Fruit fly (Drosophila melanogaster) whole organism, wandering third instar larva: ENCODE results near the gene SP555.

ENCODE experiments used
- Hr78 ChIP-seq: fragments of >200 bp; optimal IDR thresholded peaks from 2 replicates; lab custom pipeline; 2017; ENCODE audit warnings: missing biosample characterization, missing genetic modification characterization
- OdsH ChIP-seq: fragments of 200-800 bp; sonication (Bioruptor generic); optimal IDR thresholded peaks from 2 replicates; lab custom pipeline; 2016; ENCODE audit warnings: missing biosample characterization, mild to moderate bottlenecking, missing genetic modification characterization
- dmrt93B ChIP-seq: fragments of 200-800 bp; sonication (Bioruptor generic); optimal IDR thresholded peaks from 2 replicates; lab custom pipeline; 2018; ENCODE audit warnings: missing biosample characterization, mild to moderate bottlenecking, missing genetic modification characterization
- fru ChIP-seq: fragments of 200-800 bp; sonication (Bioruptor generic); optimal IDR thresholded peaks from 3 replicates; lab custom pipeline; 2016; ENCODE audit warnings: missing biosample characterization, mild to moderate bottlenecking, missing genetic modification characterization
- h ChIP-seq: fragments of 200-800 bp; sonication (Bioruptor generic); optimal IDR thresholded peaks from 3 replicates; lab custom pipeline; 2016; ENCODE audit warnings: missing biosample characterization, mild to moderate bottlenecking, missing genetic modification characterization
- pan ChIP-seq: fragments of >200 bp; optimal IDR thresholded peaks from 2 replicates; lab custom pipeline; 2017
- psq ChIP-seq: fragments of 200-800 bp; sonication (Bioruptor generic); optimal IDR thresholded peaks from 3 replicates; lab custom pipeline; 2017; ENCODE audit warnings: missing biosample characterization, mild to moderate bottlenecking, missing genetic modification characterization, moderate library complexity
- sv ChIP-seq: fragments of 200-800 bp; sonication (Bioruptor generic); optimal IDR thresholded peaks from 3 replicates; lab custom pipeline; 2016; ENCODE audit warnings: missing biosample characterization, missing genetic modification characterization
- usp ChIP-seq: fragments of >200 bp; optimal IDR thresholded peaks from 2 replicates; lab custom pipeline; 2017; ENCODE audit warnings: missing biosample characterization, missing genetic modification characterization
- woc ChIP-seq: sonication (Bioruptor generic); optimal IDR thresholded peaks from 2 replicates; lab custom pipeline; 2016; ENCODE audit warnings: missing biosample characterization, mild to moderate bottlenecking, missing genetic modification characterization

DNA sequence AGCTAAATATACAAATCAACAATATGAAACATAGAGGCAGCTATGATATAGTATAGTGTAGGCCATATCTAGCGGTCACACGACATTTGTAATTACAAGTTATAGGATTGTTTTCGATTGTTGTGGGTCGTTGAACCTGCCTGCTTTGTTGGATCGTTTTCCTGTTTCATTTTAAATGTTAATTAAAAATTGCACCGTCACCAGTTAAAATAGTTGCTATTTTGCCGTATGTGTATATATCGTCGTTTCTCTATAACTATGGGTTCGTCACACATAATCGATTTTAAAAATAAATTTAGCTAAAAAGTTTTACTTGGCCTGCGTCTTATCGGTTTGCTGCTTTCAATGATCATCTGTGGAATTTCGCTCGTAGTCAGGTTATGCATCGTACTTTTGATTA is 34.8 kb downstream of the SP555 start:
- no peak for TF ChIP-seq fru (GFP tag; lab: Kevin White, UChicago)
- no peak for TF ChIP-seq sv
- TF ChIP-seq pan, result no peak
- TF ChIP-seq psq (GFP tag; lab: Kevin White, UChicago), result no peak
- TF ChIP-seq usp, result no peak
- no peak for TF ChIP-seq Hr78 (GFP tag; lab: Kevin White, UChicago)
- TF ChIP-seq dmrt93B (GFP tag; lab: Kevin White, UChicago), result no peak
- TF ChIP-seq OdsH (GFP tag; lab: Kevin White, UChicago), result no peak
- no peak for TF ChIP-seq h (GFP tag; lab: Kevin White, UChicago)
- no peak for TF ChIP-seq woc (GFP tag; lab: Kevin White, UChicago)
